Fruit fly (Drosophila melanogaster) S2 (cell line): ENCODE results near the gene CG5104.

Experiments used
- CG8478 ChIP-seq: fragments of >200 bp; optimal IDR thresholded peaks from 2 replicates; lab custom pipeline; 2018
- CTCF ChIP-seq, 2 experiments: fragments of >200 bp; optimal IDR thresholded peaks; 2 replicates each; lab custom pipeline; 2018

The CG5104 gene

dm6 chr3L:20539116-20539990 is 18.5 kb downstream of the CG5104 start:
- TF ChIP-seq CG8478 (lab: Kevin White, UChicago): no peak
- TF ChIP-seq CTCF (optimal IDR thresholded peaks at IDR 0.05; lab: Kevin White, UChicago): no peak

dm6 chr3L:20540182-20540974 is 19.6 kb downstream of the CG5104 start, which contains the start of gene Rcd2:
Rcd2 (minus strand) TSS chr3L:20540417.
- TF ChIP-seq CG8478 (lab: Kevin White, UChicago) (no peak), CTCF (optimal IDR thresholded peaks at IDR 0.05; lab: Kevin White, UChicago) (no peak)

dm6 chr3L:20540975-20541951 is 20.5 kb downstream of the CG5104 start:
- TF ChIP-seq CG8478 (lab: Kevin White, UChicago) (no peak), CTCF (optimal IDR thresholded peaks at IDR 0.05; lab: Kevin White, UChicago) (peak in 1 of 2 experiments; percentile 62)

dm6 chr3L:20548201-20548854 is 27.5 kb downstream of the CG5104 start:
- TF ChIP-seq CTCF (optimal IDR thresholded peaks at IDR 0.05; lab: Kevin White, UChicago) (no peak), CG8478 (lab: Kevin White, UChicago) (no peak)

dm6 chr3L:20549358-20549757 is 28.5 kb downstream of the CG5104 start:
- TF ChIP-seq CTCF (optimal IDR thresholded peaks at IDR 0.05; lab: Kevin White, UChicago) (no peak), CG8478 (lab: Kevin White, UChicago) (no peak)

- TF ChIP-seq CTCF (optimal IDR thresholded peaks at IDR 0.05; lab: Kevin White, UChicago) (no peak), CG8478 (lab: Kevin White, UChicago) (no peak)
Observed at dm6 chr3L:20551862-20552261, 31.1 kb downstream of the CG5104 start.

- TF ChIP-seq CG8478 (lab: Kevin White, UChicago): no peak
- no peak for TF ChIP-seq CTCF (optimal IDR thresholded peaks at IDR 0.05; lab: Kevin White, UChicago)
Observed at dm6 chr3L:20556371-20556770, 35.6 kb downstream of the CG5104 start.

- TF ChIP-seq CTCF (optimal IDR thresholded peaks at IDR 0.05; lab: Kevin White, UChicago) (no peak), CG8478 (lab: Kevin White, UChicago) (no peak)
Observed at dm6 chr3L:20557065-20557464, 36.3 kb downstream of the CG5104 start.

- no peak for TF ChIP-seq CG8478 (lab: Kevin White, UChicago)
Observed at dm6 chr3L:20562649-20563048, 41.8 kb downstream of the CG5104 start.

- TF ChIP-seq CG8478 (lab: Kevin White, UChicago) (no peak), CTCF (optimal IDR thresholded peaks at IDR 0.05; lab: Kevin White, UChicago) (no peak)
Observed at dm6 chr3L:20563767-20564166, 43.0 kb downstream of the CG5104 start.

dm6 chr3L:20565561-20566128 is 44.8 kb downstream of the CG5104 start:
- TF ChIP-seq CG8478 (lab: Kevin White, UChicago): no peak

dm6 chr3L:20570134-20570533 is 49.3 kb downstream of the CG5104 start:
- TF ChIP-seq CTCF (optimal IDR thresholded peaks at IDR 0.05; lab: Kevin White, UChicago): no peak
- TF ChIP-seq CG8478 (lab: Kevin White, UChicago): no peak
